Worm (Caenorhabditis elegans) whole organism, L2 larva: ENCODE measurements around the gene trpl-2.

ENCODE experiments used
- C34F6.9 ChIP-seq: fragments of 150-350 bp; optimal IDR thresholded peaks from 2 replicates; lab custom pipeline; 2014; ENCODE audit warnings: missing biosample characterization, missing genetic modification characterization
- F13H6.1 ChIP-seq: sonication (generic microtip); optimal IDR thresholded peaks from 2 replicates; lab custom pipeline; 2016; ENCODE audit warnings: missing genetic modification characterization, missing compliant biosample characterization
- R02D3.7 ChIP-seq: fragments of 150-350 bp; optimal IDR thresholded peaks from 2 replicates; lab custom pipeline; 2014; ENCODE audit warnings: missing biosample characterization, missing genetic modification characterization
- Y55F3AM.14 ChIP-seq: fragments of 200-800 bp; sonication (Bioruptor generic); optimal IDR thresholded peaks from 2 replicates; lab custom pipeline; 2018; ENCODE audit warnings: mild to moderate bottlenecking, missing genetic modification characterization, missing compliant biosample characterization
- ZK546.5 ChIP-seq: sonication (generic microtip); optimal IDR thresholded peaks from 2 replicates; lab custom pipeline; 2017; ENCODE audit warnings: missing biosample characterization, missing genetic modification characterization
- alr-1 ChIP-seq: fragments of 150-350 bp; optimal IDR thresholded peaks from 2 replicates; lab custom pipeline; 2014; ENCODE audit warnings: missing biosample characterization, missing genetic modification characterization
- aly-2 ChIP-seq: fragments of 150-350 bp; optimal IDR thresholded peaks from 2 replicates; lab custom pipeline; 2014; ENCODE audit warnings: missing biosample characterization, missing genetic modification characterization
- blmp-1 ChIP-seq: sonication (generic microtip); optimal IDR thresholded peaks from 2 replicates; lab custom pipeline; 2017; ENCODE audit warnings: missing genetic modification characterization, mild to moderate bottlenecking, missing compliant biosample characterization, antibody characterized with exemption, moderate library complexity; ENCODE audit not compliant: insufficient read depth
- elt-3 ChIP-seq: sonication (generic microtip); optimal IDR thresholded peaks from 2 replicates; lab custom pipeline; 2017; ENCODE audit warnings: missing biosample characterization, missing genetic modification characterization
- fos-1 ChIP-seq: fragments of 150-350 bp; optimal IDR thresholded peaks from 2 replicates; lab custom pipeline; 2014; ENCODE audit warnings: missing biosample characterization, missing genetic modification characterization
- gmeb-1 ChIP-seq: fragments of 150-350 bp; optimal IDR thresholded peaks from 2 replicates; lab custom pipeline; 2014; ENCODE audit warnings: missing biosample characterization, missing genetic modification characterization
- lin-11 ChIP-seq: fragments of 150-350 bp; sonication (generic microtip); optimal IDR thresholded peaks from 2 replicates; lab custom pipeline; 2014; ENCODE audit warnings: missing biosample characterization, missing genetic modification characterization, inconsistent platforms, mixed read lengths
- lin-39 ChIP-seq: fragments of 150-350 bp; optimal IDR thresholded peaks from 2 replicates; lab custom pipeline; 2014; ENCODE audit warnings: missing biosample characterization, missing genetic modification reagents, missing genetic modification characterization
- lsy-2 ChIP-seq, 2 experiments: fragments of 150-350 bp in 1 of 2; sonication (generic microtip) in 1 of 2; optimal IDR thresholded peaks; 2 replicates each; lab custom pipeline; 2014 to 2017; ENCODE audit warnings: missing biosample characterization in 2 of 2, missing genetic modification characterization in 2 of 2
- nhr-10 ChIP-seq: sonication (generic microtip); optimal IDR thresholded peaks from 2 replicates; lab custom pipeline; 2017; ENCODE audit warnings: missing biosample characterization, missing genetic modification characterization
- nhr-12 ChIP-seq: fragments of 150-350 bp; optimal IDR thresholded peaks from 2 replicates; lab custom pipeline; 2014; ENCODE audit warnings: missing biosample characterization, missing genetic modification characterization
- nhr-21 ChIP-seq: fragments of 150-350 bp; optimal IDR thresholded peaks from 2 replicates; lab custom pipeline; 2014; ENCODE audit warnings: missing biosample characterization, missing genetic modification characterization
- nhr-6 ChIP-seq: fragments of 150-350 bp; optimal IDR thresholded peaks from 2 replicates; lab custom pipeline; 2014; ENCODE audit warnings: missing biosample characterization, missing genetic modification characterization
- nhr-77 ChIP-seq: fragments of 150-350 bp; optimal IDR thresholded peaks from 2 replicates; lab custom pipeline; 2014; ENCODE audit warnings: missing biosample characterization, missing genetic modification characterization
- peb-1 ChIP-seq: fragments of 150-350 bp; optimal IDR thresholded peaks from 2 replicates; lab custom pipeline; 2014; ENCODE audit warnings: missing biosample characterization, missing genetic modification characterization
- skn-1 ChIP-seq: sonication (generic microtip); optimal IDR thresholded peaks from 2 replicates; lab custom pipeline; 2017; ENCODE audit warnings: missing biosample characterization, missing genetic modification characterization
- sma-3 ChIP-seq: sonication (generic microtip); optimal IDR thresholded peaks from 2 replicates; lab custom pipeline; 2016; ENCODE audit warnings: missing genetic modification reagents, missing genetic modification characterization, missing compliant biosample characterization
- sma-9 ChIP-seq, 2 experiments: fragments of 150-350 bp in 1 of 2; sonication (generic microtip) in 1 of 2; optimal IDR thresholded peaks; 2 replicates each; lab custom pipeline; 2014 to 2016; ENCODE audit warnings: missing genetic modification characterization in 2 of 2, mild to moderate bottlenecking in 1 of 2, missing biosample characterization in 1 of 2, missing compliant biosample characterization in 1 of 2, missing genetic modification reagents in 1 of 2, moderate library complexity in 1 of 2
- unc-39 ChIP-seq: fragments of 150-350 bp; optimal IDR thresholded peaks from 2 replicates; lab custom pipeline; 2014; ENCODE audit warnings: missing biosample characterization, missing genetic modification characterization
- unc-55 ChIP-seq: fragments of 150-350 bp; sonication (generic microtip); optimal IDR thresholded peaks from 3 replicates; lab custom pipeline; 2014; ENCODE audit warnings: missing biosample characterization, missing genetic modification reagents, missing genetic modification characterization
- unc-62 ChIP-seq: fragments of 150-350 bp; optimal IDR thresholded peaks from 2 replicates; lab custom pipeline; 2014; ENCODE audit warnings: missing biosample characterization, missing genetic modification reagents, missing genetic modification characterization
- zag-1 ChIP-seq: fragments of 150-350 bp; optimal IDR thresholded peaks from 2 replicates; lab custom pipeline; 2014; ENCODE audit warnings: missing biosample characterization, missing genetic modification characterization
- ztf-1 ChIP-seq: fragments of 200-800 bp; sonication (Bioruptor generic); conservative IDR thresholded peaks from 2 replicates; pipeline ENCODE4 v1.3.6; 2022; ENCODE audit warnings: missing genetic modification characterization, missing compliant biosample characterization
- ztf-11 ChIP-seq: sonication (generic microtip); optimal IDR thresholded peaks from 2 replicates; lab custom pipeline; 2017; ENCODE audit warnings: missing biosample characterization, missing genetic modification characterization

Gene trpl-2

DNA sequence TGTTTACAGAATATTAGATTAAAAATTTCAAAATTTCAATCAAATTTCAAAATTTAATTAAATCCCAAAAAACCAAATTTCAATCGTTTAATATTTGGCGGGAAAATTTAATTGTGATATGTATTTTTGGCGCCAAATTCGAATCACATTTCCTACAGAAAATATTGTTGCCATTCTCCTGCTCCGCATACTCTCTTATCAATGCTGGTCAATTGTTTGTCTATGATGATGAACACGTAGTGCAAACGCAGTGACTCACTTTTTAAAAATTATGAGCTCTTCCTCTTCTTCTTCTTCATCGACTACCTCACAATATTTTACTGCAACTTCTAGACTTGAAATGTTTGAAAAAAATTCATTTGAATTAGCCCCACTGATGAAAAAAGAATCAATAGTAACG is at the start of gene trpl-2:
Gene trpl-2 (plus strand): TSS at position 210 of the 400 bp plus-strand sequence.
- no peak for TF ChIP-seq unc-39 (tag; lab: Kevin White, UChicago)
- TF ChIP-seq lsy-2 (tag; optimal IDR thresholded peaks at IDR 0.05; lab: Kevin White, UChicago), result no peak
- TF ChIP-seq fos-1 (tag; lab: Kevin White, UChicago), result peak; percentile 75
- no peak for TF ChIP-seq nhr-10
- TF ChIP-seq unc-55, result no peak
- no peak for TF ChIP-seq nhr-77
- TF ChIP-seq aly-2 (tag; lab: Kevin White, UChicago), result no peak
- no peak for TF ChIP-seq ztf-1

DNA sequence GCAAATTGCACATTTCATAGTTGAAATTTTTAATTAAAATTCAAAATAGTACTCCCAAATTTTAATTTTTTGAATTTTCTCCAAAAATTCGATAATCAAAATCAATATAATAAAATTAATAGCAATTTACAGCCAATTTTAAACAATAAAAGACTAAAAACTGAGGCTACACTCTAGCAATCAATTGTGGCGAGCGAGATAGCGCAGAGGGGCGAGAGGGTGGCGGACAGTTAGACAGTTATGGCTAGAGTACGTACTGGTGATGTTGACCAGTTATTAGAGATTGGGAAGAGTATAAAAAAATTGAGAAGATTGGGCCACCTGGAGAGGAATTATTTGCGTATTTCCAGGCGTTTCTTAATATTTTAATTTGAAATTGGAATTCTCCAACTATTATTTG is 48.8 kb upstream of the trpl-2 start, which contains the start of gene nhr-78:
Gene nhr-78 (minus strand): TSS at position 182 of the 400 bp plus-strand sequence.
- no peak for TF ChIP-seq fos-1 (tag; lab: Kevin White, UChicago)
- peak; percentile 14 for TF ChIP-seq C34F6.9 (tag; lab: Kevin White, UChicago)
- peak; percentile 40 for TF ChIP-seq gmeb-1 (tag; lab: Kevin White, UChicago)
- peak; percentile 5 for TF ChIP-seq sma-9 (GFP tag; optimal IDR thresholded peaks at IDR 0.05; lab: Kevin White, UChicago)
- no peak for TF ChIP-seq sma-9 (tag; optimal IDR thresholded peaks at IDR 0.05; lab: Kevin White, UChicago)
- TF ChIP-seq ztf-1, result no peak
- TF ChIP-seq zag-1 (tag; lab: Kevin White, UChicago), result no peak
- no peak for TF ChIP-seq unc-55
- TF ChIP-seq nhr-12 (tag; lab: Kevin White, UChicago), result no peak
- no peak for TF ChIP-seq ztf-11
- peak; percentile 37 for TF ChIP-seq F13H6.1 (tag; lab: Kevin White, UChicago)
- TF ChIP-seq R02D3.7, result no peak
- no peak for TF ChIP-seq nhr-10
- TF ChIP-seq nhr-21, result no peak
- peak; percentile 15 for TF ChIP-seq sma-3 (GFP tag; lab: Kevin White, UChicago)

DNA sequence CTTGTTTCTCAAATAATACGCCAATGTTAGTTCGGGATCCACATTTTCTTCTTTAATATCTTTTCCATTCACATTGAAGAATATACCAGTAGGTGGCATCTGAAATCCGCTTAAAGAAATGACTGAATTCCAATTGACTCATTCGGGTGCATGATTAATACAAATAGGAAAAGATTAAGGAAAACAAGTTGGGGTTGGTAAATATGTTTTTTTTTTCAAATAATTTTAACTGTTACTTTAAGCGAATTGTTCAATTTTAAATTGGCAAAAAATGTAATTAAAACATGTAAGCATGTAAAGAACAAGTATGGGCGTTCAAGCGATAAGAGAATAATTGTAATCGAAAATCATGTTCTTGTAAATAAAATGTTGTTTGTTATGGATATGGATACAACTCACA is 42.4 kb upstream of the trpl-2 start, which contains the start of gene F15E6.6:
Gene F15E6.6 (minus strand): TSS at position 101 of the 400 bp plus-strand sequence.
- TF ChIP-seq blmp-1, result no peak
- no peak for TF ChIP-seq unc-62

- peak; percentile 8 for TF ChIP-seq skn-1
- peak; percentile 89 for TF ChIP-seq fos-1 (tag; lab: Kevin White, UChicago)
- no peak for TF ChIP-seq nhr-77
- TF ChIP-seq peb-1 (tag; lab: Kevin White, UChicago), result no peak
- peak; percentile 13 for TF ChIP-seq gmeb-1 (tag; lab: Kevin White, UChicago)
These were observed 41.5 kb upstream of the trpl-2 start for ce11 chrIV:4284989-4285388.

ce11 chrIV:4288332-4288731 is 38.1 kb upstream of the trpl-2 start, which contains the start of gene srv-4:
Gene srv-4, minus strand, starts transcription at chrIV:4288432.
- TF ChIP-seq fos-1 (tag; lab: Kevin White, UChicago) (no peak), elt-3 (tag; lab: Kevin White, UChicago) (no peak), C34F6.9 (tag; lab: Kevin White, UChicago) (no peak), alr-1 (tag; lab: Kevin White, UChicago) (no peak), nhr-6 (no peak), lsy-2 (tag; optimal IDR thresholded peaks at IDR 0.05; lab: Kevin White, UChicago) (no peak)
- TF ChIP-seq, all 48 proteins: peak for 0

ce11 chrIV:4289267-4289666 is 37.2 kb upstream of the trpl-2 start, which contains the start of gene F15E6.5:
Gene F15E6.5, plus strand, starts transcription at chrIV:4289567.
- TF ChIP-seq nhr-10 (no peak), Y55F3AM.14 (GFP tag; lab: Kevin White, UChicago) (no peak), unc-55 (no peak), nhr-21 (no peak), lsy-2 (tag; optimal IDR thresholded peaks at IDR 0.05; lab: Kevin White, UChicago) (no peak), lin-11 (tag; lab: Kevin White, UChicago) (no peak), ZK546.5 (tag; lab: Kevin White, UChicago) (no peak), lin-39 (no peak), peb-1 (tag; lab: Kevin White, UChicago) (no peak)

DNA sequence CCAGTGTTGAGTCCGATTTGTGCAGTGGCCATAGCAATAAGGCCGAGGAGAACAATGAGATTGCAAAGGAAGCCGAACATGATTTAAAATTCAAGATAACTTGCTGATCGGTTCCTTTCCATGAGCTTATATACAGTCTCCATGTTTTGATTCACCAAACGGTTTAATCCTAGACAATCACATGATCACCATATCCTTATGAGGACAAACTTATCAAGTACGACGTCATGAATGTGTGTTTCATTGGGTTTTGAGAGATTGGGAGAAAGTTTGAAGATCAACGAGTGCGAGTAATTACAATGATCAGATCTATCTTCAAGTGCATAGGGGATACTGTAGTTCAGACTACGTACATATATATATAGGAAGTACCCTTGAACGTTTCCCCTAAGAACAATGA is 36.0 kb upstream of the trpl-2 start, which contains the start of gene dct-7:
Gene dct-7 (minus strand): TSS at position 101 of the 400 bp plus-strand sequence.
- TF ChIP-seq aly-2 (tag; lab: Kevin White, UChicago) (no peak), sma-9 (GFP tag; optimal IDR thresholded peaks at IDR 0.05; lab: Kevin White, UChicago) (peak; percentile 23), sma-9 (tag; optimal IDR thresholded peaks at IDR 0.05; lab: Kevin White, UChicago) (no peak)
